Worm (Caenorhabditis elegans): ENCODE measurements around the gene trcs-2.

Gene trcs-2

DNA sequence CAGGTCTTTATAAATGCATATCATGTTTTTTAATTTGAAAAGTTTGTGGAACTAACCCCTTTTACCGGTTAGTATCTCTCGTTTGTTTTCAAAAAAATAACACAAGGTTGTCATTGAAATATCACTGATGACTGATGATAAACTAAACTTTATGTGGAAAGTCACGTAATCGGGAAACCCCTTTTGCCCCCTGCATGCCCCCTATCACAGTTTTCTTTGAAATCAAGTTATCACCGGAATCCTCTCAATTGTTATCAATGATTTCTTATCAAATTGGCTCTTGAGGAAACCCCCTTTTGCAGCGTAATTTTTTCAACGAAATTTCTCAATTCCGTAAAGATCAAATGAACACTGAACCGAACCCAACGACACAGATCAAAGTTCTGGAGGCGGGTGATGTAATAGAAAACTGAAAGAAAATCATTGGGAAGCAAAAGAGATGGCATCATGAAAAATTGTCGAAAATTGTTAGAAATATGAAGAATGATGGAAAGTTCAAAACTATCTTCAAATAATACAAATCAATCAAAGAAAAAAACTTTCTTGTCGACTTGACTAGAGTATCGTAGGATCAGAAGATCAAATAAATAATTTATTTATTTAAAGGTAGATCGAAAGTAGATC is 18.2 kb downstream of the trcs-2 start (continued):
- TF ChIP-seq nhr-77 (tag; optimal IDR thresholded peaks at IDR 0.05) (no peak), ama-1 (optimal IDR thresholded peaks at IDR 0.05) (no peak), vab-15 (tag; optimal IDR thresholded peaks at IDR 0.05) (no peak), swsn-7 (tag; optimal IDR thresholded peaks at IDR 0.05) (no peak)

DNA sequence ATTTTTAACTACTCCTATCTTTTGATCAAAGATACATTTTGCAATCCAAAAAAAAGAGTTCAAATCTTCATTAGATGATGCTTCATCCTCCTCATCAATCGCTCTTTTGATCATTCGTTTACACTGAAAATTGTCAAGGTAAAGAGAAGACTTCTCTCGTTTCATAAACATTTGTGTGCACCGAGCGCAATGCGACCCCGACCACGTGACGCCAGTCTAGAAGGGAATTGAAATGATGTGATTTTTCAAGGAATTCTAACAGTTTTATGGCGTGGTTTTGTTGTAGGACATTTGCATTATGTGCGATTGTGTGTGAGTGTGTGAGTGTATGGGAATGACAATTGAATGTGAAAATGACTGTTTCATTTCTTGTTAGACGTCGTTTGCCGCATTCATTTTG is 19.0 kb downstream of the trcs-2 start:
- TF ChIP-seq ceh-8 (GFP tag; optimal IDR thresholded peaks at IDR 0.05) = no peak
- TF ChIP-seq tbx-2 (tag; optimal IDR thresholded peaks at IDR 0.05) = peak; percentile 14
- TF ChIP-seq lin-13 (GFP tag; optimal IDR thresholded peaks at IDR 0.05) = no peak
- TF ChIP-seq unc-98 (GFP tag; IDR thresholded peaks at IDR 0.05) = no peak
- TF ChIP-seq nhr-71 (tag; optimal IDR thresholded peaks at IDR 0.05) = peak; percentile 79
- TF ChIP-seq fkh-8 (tag; optimal IDR thresholded peaks at IDR 0.05) = no peak
- TF ChIP-seq nhr-28 (tag; optimal IDR thresholded peaks at IDR 0.05) = no peak
- TF ChIP-seq lir-3 (tag; optimal IDR thresholded peaks at IDR 0.05; ENCODE audit: poor library complexity) = peak; percentile 48
- TF ChIP-seq isw-1 (GFP tag; IDR thresholded peaks at IDR 0.05) = no peak
- TF ChIP-seq irx-1 (tag; optimal IDR thresholded peaks at IDR 0.05) = peak; percentile 7
- TF ChIP-seq grh-1 (GFP tag; IDR thresholded peaks at IDR 0.05) = no peak
- TF ChIP-seq ceh-90 (tag; optimal IDR thresholded peaks at IDR 0.05) = no peak
- TF ChIP-seq hlh-17 (GFP tag; optimal IDR thresholded peaks at IDR 0.05; ENCODE audit: borderline replicate concordance) = no peak
- no peak for TF ChIP-seq F16B12.6 (tag; optimal IDR thresholded peaks at IDR 0.05)
- TF ChIP-seq nhr-47 (tag; optimal IDR thresholded peaks at IDR 0.05) = peak; percentile 2
- TF ChIP-seq ceh-82 (tag; optimal IDR thresholded peaks at IDR 0.05) = no peak
- TF ChIP-seq fos-1 (tag; optimal IDR thresholded peaks at IDR 0.05) = no peak
- no peak for TF ChIP-seq blmp-1 (tag; optimal IDR thresholded peaks at IDR 0.05)
- TF ChIP-seq dpl-1 (GFP tag; optimal IDR thresholded peaks at IDR 0.05) = peak in 2 of 3 experiments; percentile 8 to 16
- TF ChIP-seq mab-9 (GFP tag; IDR thresholded peaks at IDR 0.05) = no peak
- peak in 1 of 2 experiments; percentile 86 for TF ChIP-seq mdl-1 (tag; optimal IDR thresholded peaks at IDR 0.05)
- TF ChIP-seq ceh-88 (GFP tag; IDR thresholded peaks at IDR 0.05) = no peak
- peak; percentile 24 for TF ChIP-seq swsn-7 (tag; optimal IDR thresholded peaks at IDR 0.05)
- TF ChIP-seq snu-23 (GFP tag; optimal IDR thresholded peaks at IDR 0.05) = peak; percentile 73
- TF ChIP-seq nhr-90 (tag; optimal IDR thresholded peaks at IDR 0.05; ENCODE audit: poor library complexity) = no peak
- no peak for TF ChIP-seq alr-1 (tag; optimal IDR thresholded peaks at IDR 0.05; ENCODE audit: borderline replicate concordance)
- TF ChIP-seq egl-27 (tag; optimal IDR thresholded peaks at IDR 0.05) = no peak
- TF ChIP-seq lin-39 (tag; optimal IDR thresholded peaks at IDR 0.05) = no peak
- TF ChIP-seq fkh-10 (GFP tag; optimal IDR thresholded peaks at IDR 0.05) = no peak
- no peak for TF ChIP-seq unc-62 (GFP tag; optimal IDR thresholded peaks at IDR 0.05)
- no peak for TF ChIP-seq efl-3 (GFP tag; optimal IDR thresholded peaks at IDR 0.05)
- no peak for TF ChIP-seq pag-3 (tag; optimal IDR thresholded peaks at IDR 0.05; ENCODE audit: borderline replicate concordance, insufficient read depth)
- no peak for TF ChIP-seq unc-86 (tag; optimal IDR thresholded peaks at IDR 0.05)
- peak in 1 of 2 experiments; percentile 11 for TF ChIP-seq efl-1 (optimal IDR thresholded peaks at IDR 0.05)
- TF ChIP-seq efl-1 (GFP tag; optimal IDR thresholded peaks at IDR 0.05 in 1 of 2) = peak in 1 of 2 experiments; percentile 74
- peak; percentile 8 for TF ChIP-seq ztf-4 (tag; optimal IDR thresholded peaks at IDR 0.05)
- TF ChIP-seq unc-130 (tag; optimal IDR thresholded peaks at IDR 0.05) = no peak
- TF ChIP-seq xbp-1 (tag; optimal IDR thresholded peaks at IDR 0.05) = peak; percentile 2
- TF ChIP-seq pax-3 (tag; optimal IDR thresholded peaks at IDR 0.05) = no peak
- TF ChIP-seq nhr-77 (tag; optimal IDR thresholded peaks at IDR 0.05) = no peak
- TF ChIP-seq hpl-2 (GFP tag; optimal IDR thresholded peaks at IDR 0.05) = no peak
- TF ChIP-seq Y116A8C.19 (tag; optimal IDR thresholded peaks at IDR 0.05; ENCODE audit: borderline replicate concordance) = no peak
- no peak for TF ChIP-seq nhr-237 (tag; optimal IDR thresholded peaks at IDR 0.05)
- no peak for TF ChIP-seq aha-1 (tag; optimal IDR thresholded peaks at IDR 0.05)
- TF ChIP-seq nhr-12 (tag; optimal IDR thresholded peaks at IDR 0.05) = no peak
- no peak for TF ChIP-seq sptf-1 (tag; optimal IDR thresholded peaks at IDR 0.05)
- TF ChIP-seq nhr-85 (tag) = peak; percentile 78
- no peak for TF ChIP-seq elt-3 (tag; optimal IDR thresholded peaks at IDR 0.05)
